Fruit fly (Drosophila melanogaster) whole organism, embryonic: ENCODE results near the gene Nepl3.

Experiments used
- Aef1 ChIP-seq: fragments of 200-800 bp; sonication (Bioruptor generic); IDR thresholded peaks from 3 replicates; pipeline ENCODE4 v1.3.6; 2022; ENCODE audit warnings: missing biosample characterization, missing genetic modification characterization
- Awh ChIP-seq: fragments of 200-800 bp; sonication (Bioruptor generic); IDR thresholded peaks from 2 replicates; pipeline ENCODE4, ENCODE4 v1.3.6; 2022; ENCODE audit warnings: missing biosample characterization, missing genetic modification characterization
- CG10209 ChIP-seq: fragments of 200-800 bp; sonication (Bioruptor generic); optimal IDR thresholded peaks from 3 replicates; lab custom pipeline; 2017; ENCODE audit warnings: missing biosample characterization, mild to moderate bottlenecking, missing genetic modification characterization, missing genetic modification reagents
- CG10321 ChIP-seq: fragments of 200-800 bp; sonication (Bioruptor generic); IDR thresholded peaks from 2 replicates; pipeline ENCODE4 v1.3.6; 2022; ENCODE audit warnings: missing biosample characterization, missing genetic modification characterization
- CG11093 ChIP-seq: fragments of 200-800 bp; sonication (Bioruptor generic); IDR thresholded peaks from 3 replicates; pipeline ENCODE4 v1.3.6; 2022; ENCODE audit warnings: missing biosample characterization, missing genetic modification characterization
- CG13424 ChIP-seq: fragments of 200-800 bp; sonication (Bioruptor generic); optimal IDR thresholded peaks from 2 replicates; lab custom pipeline; 2019; ENCODE audit warnings: missing biosample characterization, mild to moderate bottlenecking, missing genetic modification characterization, moderate library complexity
- CG16813 ChIP-seq: fragments of 200-800 bp; sonication (Bioruptor generic); IDR thresholded peaks from 3 replicates; pipeline ENCODE4 v1.3.6; 2022; ENCODE audit warnings: missing biosample characterization, missing genetic modification characterization; ENCODE audit not compliant: partially characterized antibody
- CG17359 ChIP-seq: fragments of 200-800 bp; sonication (Bioruptor generic); optimal IDR thresholded peaks from 3 replicates; lab custom pipeline; 2018; ENCODE audit warnings: missing biosample characterization, mild to moderate bottlenecking, missing genetic modification characterization, moderate library complexity
- CG18599 ChIP-seq: fragments of 200-800 bp; sonication (Bioruptor generic); optimal IDR thresholded peaks from 3 replicates; lab custom pipeline; 2017; ENCODE audit warnings: missing biosample characterization, missing genetic modification characterization, mild to moderate bottlenecking, moderate library complexity, missing genetic modification reagents
- CG2199 ChIP-seq: fragments of 200-800 bp; sonication (Bioruptor generic); IDR thresholded peaks from 3 replicates; pipeline ENCODE4 v1.3.6; 2022; ENCODE audit warnings: missing biosample characterization, missing genetic modification characterization
- CG2875 ChIP-seq: fragments of 200-800 bp; sonication (Bioruptor generic); optimal IDR thresholded peaks from 2 replicates; lab custom pipeline; 2017; ENCODE audit warnings: missing biosample characterization, mild to moderate bottlenecking, missing genetic modification characterization, missing genetic modification reagents
- CG4282 ChIP-seq: fragments of 200-800 bp; sonication (Bioruptor generic); optimal IDR thresholded peaks from 2 replicates; lab custom pipeline; 2016; ENCODE audit warnings: missing biosample characterization, missing genetic modification characterization
- CG7745 ChIP-seq: fragments of 200-800 bp; sonication (Bioruptor generic); optimal IDR thresholded peaks from 2 replicates; lab custom pipeline; 2018; ENCODE audit warnings: missing biosample characterization, mild to moderate bottlenecking, missing genetic modification characterization, moderate library complexity
- CG8765 ChIP-seq: fragments of 200-800 bp; sonication (Bioruptor generic); IDR thresholded peaks from 2 replicates; pipeline ENCODE4 v1.3.6; 2022; ENCODE audit warnings: missing biosample characterization, missing genetic modification characterization
- CG9797 ChIP-seq: fragments of 200-800 bp; sonication (Bioruptor generic); optimal IDR thresholded peaks from 3 replicates; lab custom pipeline; 2018; ENCODE audit warnings: missing biosample characterization, mild to moderate bottlenecking, missing genetic modification characterization
- CoRest ChIP-seq: fragments of 200-800 bp; sonication (Bioruptor generic); optimal IDR thresholded peaks from 3 replicates; lab custom pipeline; 2018; ENCODE audit warnings: missing biosample characterization, mild to moderate bottlenecking, missing genetic modification characterization, moderate library complexity
- Dbx ChIP-seq: fragments of 200-800 bp; sonication (Bioruptor generic); IDR thresholded peaks from 3 replicates; pipeline ENCODE4 v1.3.6; 2022; ENCODE audit warnings: missing biosample characterization, missing genetic modification characterization
- GATAe ChIP-seq: fragments of 200-800 bp; sonication (Bioruptor generic); conservative IDR thresholded peaks from 2 replicates; pipeline ENCODE4 v1.3.6; 2022; ENCODE audit warnings: missing biosample characterization, missing genetic modification characterization
- H15 ChIP-seq: fragments of 200-800 bp; sonication (Bioruptor generic); IDR thresholded peaks from 3 replicates; pipeline ENCODE4 v1.3.6; 2022; ENCODE audit warnings: missing biosample characterization, missing genetic modification characterization
- Med ChIP-seq: fragments of 200-800 bp; sonication (Bioruptor generic); peaks from one replicate; lab custom pipeline; 2016; ENCODE audit warnings: missing biosample characterization, missing genetic modification characterization, mild to moderate bottlenecking, inconsistent platforms, moderate library complexity
- Mrtf ChIP-seq: fragments of 200-800 bp; sonication (Bioruptor generic); IDR thresholded peaks from 3 replicates; pipeline ENCODE4 v1.3.6; 2022; ENCODE audit warnings: missing biosample characterization, missing genetic modification characterization
- NC2α ChIP-seq: fragments of 200-800 bp; sonication (Bioruptor generic); optimal IDR thresholded peaks from 2 replicates; lab custom pipeline; 2016; ENCODE audit warnings: missing biosample characterization, missing genetic modification characterization
- Nf-YA ChIP-seq: fragments of 200-800 bp; sonication (Bioruptor generic); IDR thresholded peaks from 2 replicates; pipeline ENCODE4 v1.3.6; 2022; ENCODE audit warnings: missing biosample characterization, missing genetic modification characterization
- Nf-YB ChIP-seq: fragments of 200-800 bp; sonication (Bioruptor generic); optimal IDR thresholded peaks from 3 replicates; lab custom pipeline; 2019; ENCODE audit warnings: missing biosample characterization, mild to moderate bottlenecking, missing genetic modification characterization, moderate library complexity
- Nf-YC ChIP-seq: fragments of 200-800 bp; optimal IDR thresholded peaks from 3 replicates; lab custom pipeline; 2019; ENCODE audit warnings: missing biosample characterization, mild to moderate bottlenecking, missing genetic modification characterization, moderate library complexity
- Pdp1 ChIP-seq, 2 experiments: fragments of 200-800 bp; sonication (Bioruptor generic); optimal IDR thresholded peaks; 3 replicates each; lab custom pipeline; 2016; ENCODE audit warnings: missing biosample characterization in 2 of 2, missing genetic modification characterization in 2 of 2, mild to moderate bottlenecking in 1 of 2, moderate library complexity in 1 of 2
- Side ChIP-seq: fragments of 200-800 bp; sonication (Bioruptor generic); optimal IDR thresholded peaks from 2 replicates; lab custom pipeline; 2016; ENCODE audit warnings: missing biosample characterization, missing genetic modification characterization
- Sox102F ChIP-seq: fragments of 200-800 bp; sonication (Bioruptor generic); optimal IDR thresholded peaks from 2 replicates; lab custom pipeline; 2018; ENCODE audit warnings: missing biosample characterization, mild to moderate bottlenecking, missing genetic modification characterization, moderate library complexity
- Spps ChIP-seq: fragments of 200-800 bp; sonication (Bioruptor generic); optimal IDR thresholded peaks from 2 replicates; lab custom pipeline; 2018; ENCODE audit warnings: missing biosample characterization, mild to moderate bottlenecking, missing genetic modification characterization
- Ssrp ChIP-seq: fragments of 200-800 bp; sonication (Bioruptor generic); optimal IDR thresholded peaks from 2 replicates; lab custom pipeline; 2018; ENCODE audit warnings: missing biosample characterization, mild to moderate bottlenecking, missing genetic modification characterization, moderate library complexity
- Stat92E ChIP-seq, 3 experiments: fragments of >200 bp in 2 of 3; fragments of 200-800 bp in 1 of 3; sonication (Bioruptor generic) in 1 of 3; optimal IDR thresholded peaks; 2 replicates each; lab custom pipeline; 2017 to 2019; ENCODE audit warnings: missing biosample characterization in 3 of 3, missing genetic modification characterization in 3 of 3, mild to moderate bottlenecking in 1 of 3, moderate library complexity in 1 of 3
- Usf ChIP-seq: fragments of 200-800 bp; sonication (Bioruptor generic); optimal IDR thresholded peaks from 2 replicates; lab custom pipeline; 2017; ENCODE audit warnings: missing genotype, missing biosample characterization, missing genetic modification characterization
- ase ChIP-seq: fragments of 200-800 bp; sonication (Bioruptor generic); IDR thresholded peaks from 3 replicates; pipeline ENCODE4 v1.3.6; 2022; ENCODE audit warnings: missing biosample characterization, missing genetic modification characterization
- br ChIP-seq: fragments of >200 bp; optimal IDR thresholded peaks from 2 replicates; lab custom pipeline; 2017
- cad ChIP-seq: fragments of >200 bp; optimal IDR thresholded peaks from 2 replicates; lab custom pipeline; 2017; ENCODE audit warnings: missing biosample characterization, missing genetic modification characterization
- chif ChIP-seq, 2 experiments: fragments of 200-800 bp; sonication (Bioruptor generic); optimal IDR thresholded peaks; 3 replicates each; lab custom pipeline; 2016; ENCODE audit warnings: missing biosample characterization in 2 of 2, missing genetic modification characterization in 2 of 2
- dmrt99B ChIP-seq: fragments of 200-800 bp; sonication (Bioruptor generic); optimal IDR thresholded peaks from 2 replicates; lab custom pipeline; 2018; ENCODE audit warnings: missing biosample characterization, mild to moderate bottlenecking, missing genetic modification characterization, moderate library complexity
- en ChIP-seq: fragments of 200-800 bp; sonication (Bioruptor generic); optimal IDR thresholded peaks from 2 replicates; lab custom pipeline; 2016; ENCODE audit warnings: missing biosample characterization, missing genetic modification characterization
- fd102C ChIP-seq: fragments of 200-800 bp; sonication (Bioruptor generic); optimal IDR thresholded peaks from 2 replicates; lab custom pipeline; 2018; ENCODE audit warnings: missing biosample characterization, mild to moderate bottlenecking, missing genetic modification characterization, moderate library complexity
- fu2 ChIP-seq: fragments of 200-800 bp; sonication (Bioruptor generic); optimal IDR thresholded peaks from 2 replicates; lab custom pipeline; 2016; ENCODE audit warnings: missing biosample characterization, missing genetic modification characterization
- gce ChIP-seq: fragments of 200-800 bp; sonication (Bioruptor generic); IDR thresholded peaks from 3 replicates; pipeline ENCODE4 v1.3.6; 2022; ENCODE audit warnings: missing biosample characterization, missing genetic modification characterization
- gsb-n ChIP-seq: fragments of 200-800 bp; sonication (Bioruptor generic); optimal IDR thresholded peaks from 3 replicates; lab custom pipeline; 2018; ENCODE audit warnings: missing biosample characterization, mild to moderate bottlenecking, missing genetic modification characterization
- hb ChIP-seq: fragments of 200-800 bp; sonication (Bioruptor generic); IDR thresholded peaks from 3 replicates; pipeline ENCODE4 v1.3.6; 2022; ENCODE audit warnings: missing biosample characterization, missing genetic modification characterization; ENCODE audit not compliant: partially characterized antibody
- hkb ChIP-seq, 2 experiments: fragments of 200-800 bp in 1 of 2; fragments of >200 bp in 1 of 2; sonication (Bioruptor generic) in 1 of 2; IDR thresholded peaks in 1 of 2; optimal IDR thresholded peaks in 1 of 2; 2 replicates each; pipeline versions ENCODE4 v1.3.6 to Lab custom; 2017 to 2022; ENCODE audit warnings: missing biosample characterization in 1 of 2, missing genetic modification characterization in 1 of 2
- kni ChIP-seq: fragments of 200-800 bp; sonication (Bioruptor generic); optimal IDR thresholded peaks from 3 replicates; lab custom pipeline; 2017; ENCODE audit warnings: mild to moderate bottlenecking, missing biosample characterization, missing genetic modification reagents, missing genetic modification characterization
- pho ChIP-seq: fragments of 200-800 bp; sonication (Bioruptor generic); optimal IDR thresholded peaks from 2 replicates; lab custom pipeline; 2016; ENCODE audit warnings: missing biosample characterization, missing genetic modification characterization
- row ChIP-seq: fragments of 200-800 bp; sonication (Bioruptor generic); IDR thresholded peaks from 3 replicates; pipeline ENCODE4 v1.3.6; 2022; ENCODE audit warnings: missing biosample characterization, missing genetic modification characterization
- slbo ChIP-seq: fragments of 200-800 bp; sonication (Bioruptor generic); IDR thresholded peaks from 2 replicates; pipeline ENCODE4 v1.3.6; 2022; ENCODE audit warnings: missing biosample characterization, missing genetic modification characterization
- slou ChIP-seq: fragments of 200-800 bp; sonication (Bioruptor generic); optimal IDR thresholded peaks from 3 replicates; lab custom pipeline; 2016; ENCODE audit warnings: missing biosample characterization, missing genetic modification characterization
- twi ChIP-seq: fragments of 200-800 bp; optimal IDR thresholded peaks from 2 replicates; lab custom pipeline; 2019; ENCODE audit warnings: missing biosample characterization, mild to moderate bottlenecking, missing genetic modification characterization, moderate library complexity
- yki ChIP-seq: fragments of >200 bp; optimal IDR thresholded peaks from 3 replicates; lab custom pipeline; 2018

Nepl3 gene

dm6 chr2L:5043043-5043442, 15.0 kb downstream of the Nepl3 start, which contains the start of the genes CG33995, CG44000 and CG44001 (continued):
- TF ChIP-seq CG10209 (GFP tag; lab: Kevin White, UChicago) (peak; percentile 17), Nf-YB (GFP tag; lab: Kevin White, UChicago) (peak; percentile 9), Ssrp (tag; lab: Kevin White, UChicago) (no peak), H15 (GFP tag; lab: Robert Waterston, UW) (no peak; the same call in 2 of the 3 replicates), Aef1 (GFP tag; lab: Robert Waterston, UW) (no peak), GATAe (no peak), NC2α (GFP tag; lab: Kevin White, UChicago) (peak; percentile 8), CG16813 (no peak), CG9797 (GFP tag; lab: Kevin White, UChicago) (peak; percentile 88), Mrtf (GFP tag; lab: Robert Waterston, UW) (no peak), slbo (GFP tag; lab: Robert Waterston, UW) (peak; percentile 78), Sox102F (no peak), CG13424 (tag; lab: Kevin White, UChicago) (peak; percentile 17), Nf-YC (tag; lab: Kevin White, UChicago) (peak; percentile 16), CG2875 (GFP tag; lab: Kevin White, UChicago) (no peak), en (peak; percentile 45), chif (GFP tag; optimal IDR thresholded peaks at IDR 0.05; lab: Kevin White, UChicago) (peak in 1 of 2 experiments; percentile 27), Awh (GFP tag; lab: Robert Waterston, UW) (no peak), CG8765 (GFP tag; lab: Robert Waterston, UW) (no peak), br (lab: Kevin White, UChicago) (no peak), Stat92E (GFP tag; optimal IDR thresholded peaks at IDR 0.05; lab: Kevin White, UChicago) (peak in 1 of 3 experiments; percentile 60), CoRest (tag; lab: Kevin White, UChicago) (peak; percentile 51), Pdp1 (GFP tag; optimal IDR thresholded peaks at IDR 0.05; lab: Kevin White, UChicago) (peak; percentile 23 to 76), CG4282 (no peak), row (GFP tag; lab: Robert Waterston, UW) (peak; percentile 39; the same call in 2 of the 3 replicates), ase (GFP tag; lab: Robert Waterston, UW) (no peak), pho (GFP tag; lab: Kevin White, UChicago) (peak; percentile 58), slou (GFP tag; lab: Kevin White, UChicago) (no peak), twi (peak; percentile 22), kni (GFP tag; lab: Kevin White, UChicago) (no peak), Usf (GFP tag; lab: Kevin White, UChicago) (no peak), CG2199 (GFP tag; lab: Robert Waterston, UW) (no peak), dmrt99B (no peak), Dbx (GFP tag; lab: Robert Waterston, UW) (peak; percentile 53; the same call in 2 of the 3 replicates), Spps (tag; lab: Kevin White, UChicago) (no peak), fu2 (GFP tag; lab: Kevin White, UChicago) (peak; percentile 43), Med (GFP tag; lab: Kevin White, UChicago) (peak; percentile 96), hkb (optimal IDR thresholded peaks at IDR 0.05; lab: Kevin White, UChicago) (peak; percentile 25), hkb (GFP tag; IDR thresholded peaks at IDR 0.05; lab: Robert Waterston, UW) (no peak), Nf-YA (GFP tag; lab: Robert Waterston, UW) (no peak), CG18599 (GFP tag; lab: Kevin White, UChicago) (no peak), hb (GFP tag; lab: Robert Waterston, UW) (no peak), yki (lab: Kevin White, UChicago) (no peak), CG7745 (tag; lab: Kevin White, UChicago) (no peak), CG17359 (tag; lab: Kevin White, UChicago) (no peak), gsb-n (peak; percentile 16), cad (GFP tag; lab: Kevin White, UChicago) (no peak), CG10321 (GFP tag; lab: Robert Waterston, UW) (no peak), fd102C (GFP tag; lab: Kevin White, UChicago) (no peak), Side (GFP tag; lab: Kevin White, UChicago) (peak; percentile 58), gce (GFP tag; lab: Robert Waterston, UW) (no peak), CG11093 (GFP tag; lab: Robert Waterston, UW) (no peak)
